Fruit fly (Drosophila melanogaster) whole organism: Measurements from ENCODE around the gene Atg16.

Source experiments
- EcR ChIP-seq, 2 experiments: fragments of >200 bp; optimal IDR thresholded peaks; 2 replicates each; lab custom pipeline; 2017; ENCODE audit warnings: missing biosample characterization in 2 of 2, missing genetic modification characterization in 2 of 2, missing genetic modification reagents in 2 of 2
- pan ChIP-seq: fragments of >200 bp; optimal IDR thresholded peaks from 2 replicates; lab custom pipeline; 2017
- psq ChIP-seq: fragments of >200 bp; optimal IDR thresholded peaks from 2 replicates; lab custom pipeline; 2017

DNA sequence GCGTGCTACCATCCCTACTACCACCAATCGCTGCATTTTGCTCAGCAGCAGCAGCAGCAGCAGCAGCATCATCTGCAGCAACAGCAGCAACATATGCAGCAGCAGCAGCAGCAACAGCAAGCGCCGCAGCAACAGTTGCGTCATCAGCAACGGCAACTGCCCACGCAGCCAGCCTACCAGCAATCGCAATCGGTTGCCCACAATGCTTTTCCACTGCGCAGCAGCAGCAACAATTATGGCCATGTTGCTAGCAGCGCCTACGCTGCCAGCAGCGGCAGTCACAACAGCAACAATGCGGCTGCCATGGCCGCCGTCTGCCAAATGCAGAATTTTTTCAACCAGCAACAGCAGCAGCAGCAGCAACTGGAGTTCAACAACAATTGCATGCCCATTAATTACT is 44.7 kb downstream of the Atg16 start:
- TF ChIP-seq pan (lab: Kevin White, UChicago) (no peak), psq (lab: Kevin White, UChicago) (no peak), EcR (GFP tag; optimal IDR thresholded peaks at IDR 0.05; lab: Kevin White, UChicago) (no peak)
